Worm (Caenorhabditis elegans): ENCODE data around the gene ZC477.2.
A peak's percentile ranks its signal among the peaks of the same experiment; 100 is the strongest.

The ZC477.2 gene

DNA sequence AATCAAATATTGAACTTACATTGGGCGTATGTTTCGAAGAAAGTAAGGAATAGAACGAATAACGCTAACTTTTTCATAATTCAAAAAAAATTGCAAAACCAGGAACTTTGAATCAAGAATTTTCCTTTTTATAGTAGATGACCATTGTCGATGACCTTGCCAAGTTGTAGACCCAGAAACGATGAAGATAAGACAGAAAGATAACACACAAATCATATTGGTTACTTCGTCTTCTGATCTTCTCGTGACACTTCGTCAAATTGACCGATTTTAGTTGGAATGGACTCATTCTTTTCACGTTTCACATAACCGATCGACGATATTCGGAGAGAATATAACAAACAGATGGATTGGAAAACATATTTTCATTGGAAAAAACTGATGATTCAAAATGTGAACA lies 23.8 kb downstream of the ZC477.2 start, which contains the start of gene grsp-3 (continued):
- peak; percentile 57 for TF ChIP-seq snu-23 (GFP tag; optimal IDR thresholded peaks at IDR 0.05)
- peak; percentile 59 for TF ChIP-seq nhr-71 (tag; optimal IDR thresholded peaks at IDR 0.05)
- TF ChIP-seq nhr-85 (tag), result peak; percentile 89
- peak; percentile 39 for TF ChIP-seq mep-1 (tag; optimal IDR thresholded peaks at IDR 0.05)
- TF ChIP-seq aly-2 (tag; optimal IDR thresholded peaks at IDR 0.05), result no peak
- no peak for TF ChIP-seq swsn-7 (tag; optimal IDR thresholded peaks at IDR 0.05)
- TF ChIP-seq C04F5.9 (tag; optimal IDR thresholded peaks at IDR 0.05), result no peak
- no peak for TF ChIP-seq nhr-77 (tag; optimal IDR thresholded peaks at IDR 0.05)
- TF ChIP-seq lsy-2 (tag; optimal IDR thresholded peaks at IDR 0.05), result peak; percentile 1 to 33
- TF ChIP-seq nhr-20 (tag; optimal IDR thresholded peaks at IDR 0.05), result peak; percentile 60
- TF ChIP-seq dpl-1 (GFP tag; optimal IDR thresholded peaks at IDR 0.05), result peak in 1 of 3 experiments; percentile 26
- TF ChIP-seq nhr-84 (tag; optimal IDR thresholded peaks at IDR 0.05), result no peak
- TF ChIP-seq fkh-8 (tag; optimal IDR thresholded peaks at IDR 0.05), result no peak
- TF ChIP-seq nhr-47 (tag; optimal IDR thresholded peaks at IDR 0.05), result no peak
- TF ChIP-seq aha-1 (tag; optimal IDR thresholded peaks at IDR 0.05), result no peak
- TF ChIP-seq lin-14 (GFP tag; optimal IDR thresholded peaks at IDR 0.05), result peak; percentile 60
- TF ChIP-seq fkh-4 (tag; optimal IDR thresholded peaks at IDR 0.05; ENCODE audit: borderline replicate concordance), result no peak
- TF ChIP-seq jun-1 (tag; optimal IDR thresholded peaks at IDR 0.05), result no peak
- no peak for TF ChIP-seq isw-1 (GFP tag; IDR thresholded peaks at IDR 0.05)
- no peak for TF ChIP-seq tlp-1 (tag; optimal IDR thresholded peaks at IDR 0.05)
- TF ChIP-seq F16B12.6 (tag; optimal IDR thresholded peaks at IDR 0.05), result no peak
- TF ChIP-seq ceh-8 (GFP tag; optimal IDR thresholded peaks at IDR 0.05), result no peak
- TF ChIP-seq elt-3 (tag; optimal IDR thresholded peaks at IDR 0.05), result peak in 2 of 6 experiments; percentile 59 to 95
- peak; percentile 80 for TF ChIP-seq blmp-1 (tag; optimal IDR thresholded peaks at IDR 0.05)

ce11 chrIV:7133140-7133539 lies 25.1 kb downstream of the ZC477.2 start, which contains the start of gene cyn-12:
Gene cyn-12, minus strand, starts transcription at chrIV:7133217.
- peak; percentile 41 to 55 for TF ChIP-seq lsy-2 (tag; optimal IDR thresholded peaks at IDR 0.05)
- no peak for TF ChIP-seq isw-1 (GFP tag; IDR thresholded peaks at IDR 0.05)
- no peak for TF ChIP-seq sup-37 (GFP tag; optimal IDR thresholded peaks at IDR 0.05)
- TF ChIP-seq nhr-20 (tag; optimal IDR thresholded peaks at IDR 0.05), result peak; percentile 38
- TF ChIP-seq nhr-71 (tag; optimal IDR thresholded peaks at IDR 0.05), result peak; percentile 56
- peak in 2 of 3 experiments; percentile 48 to 58 for TF ChIP-seq dpl-1 (GFP tag; optimal IDR thresholded peaks at IDR 0.05)
- TF ChIP-seq grh-1 (GFP tag; IDR thresholded peaks at IDR 0.05), result no peak
- no peak for TF ChIP-seq hlh-17 (GFP tag; optimal IDR thresholded peaks at IDR 0.05; ENCODE audit: borderline replicate concordance)
- TF ChIP-seq nhr-90 (tag; optimal IDR thresholded peaks at IDR 0.05; ENCODE audit: poor library complexity), result no peak
- TF ChIP-seq lir-3 (tag; optimal IDR thresholded peaks at IDR 0.05; ENCODE audit: poor library complexity), result no peak
- TF ChIP-seq swsn-7 (tag; optimal IDR thresholded peaks at IDR 0.05), result peak; percentile 31
- peak; percentile 52 for TF ChIP-seq unc-130 (tag; optimal IDR thresholded peaks at IDR 0.05)
- TF ChIP-seq efl-1 (optimal IDR thresholded peaks at IDR 0.05), result peak; percentile 15 to 52
- peak; percentile 52 to 93 for TF ChIP-seq efl-1 (GFP tag; optimal IDR thresholded peaks at IDR 0.05 in 1 of 2)
- TF ChIP-seq nhr-47 (tag; optimal IDR thresholded peaks at IDR 0.05), result peak; percentile 52
- TF ChIP-seq ceh-63 (GFP tag; optimal IDR thresholded peaks at IDR 0.05), result no peak
- no peak for TF ChIP-seq elt-2 (tag; optimal IDR thresholded peaks at IDR 0.05)
- TF ChIP-seq unc-86 (tag; optimal IDR thresholded peaks at IDR 0.05), result no peak
- no peak for TF ChIP-seq nhr-237 (tag; optimal IDR thresholded peaks at IDR 0.05)
- TF ChIP-seq nhr-77 (tag; optimal IDR thresholded peaks at IDR 0.05), result no peak
- TF ChIP-seq C04F5.9 (tag; optimal IDR thresholded peaks at IDR 0.05), result no peak
- TF ChIP-seq mef-2 (tag; optimal IDR thresholded peaks at IDR 0.05), result no peak
- no peak for TF ChIP-seq fkh-4 (tag; optimal IDR thresholded peaks at IDR 0.05; ENCODE audit: borderline replicate concordance)
- no peak for TF ChIP-seq pqm-1 (tag; optimal IDR thresholded peaks at IDR 0.05)
- no peak for TF ChIP-seq nhr-12 (tag; optimal IDR thresholded peaks at IDR 0.05)
- peak; percentile 19 to 46 for TF ChIP-seq lin-35 (GFP tag; optimal IDR thresholded peaks at IDR 0.05)
- peak; percentile 85 for TF ChIP-seq F16B12.6 (tag; optimal IDR thresholded peaks at IDR 0.05)
- no peak for TF ChIP-seq ces-1 (GFP tag; optimal IDR thresholded peaks at IDR 0.05)
- peak; percentile 55 for TF ChIP-seq snu-23 (GFP tag; optimal IDR thresholded peaks at IDR 0.05)
- peak; percentile 7 for TF ChIP-seq lin-15B (tag; optimal IDR thresholded peaks at IDR 0.05)
- TF ChIP-seq tbx-2 (tag; optimal IDR thresholded peaks at IDR 0.05), result peak; percentile 6
- no peak for TF ChIP-seq zip-4 (GFP tag; optimal IDR thresholded peaks at IDR 0.05)
- peak; percentile 11 for TF ChIP-seq lin-14 (GFP tag; optimal IDR thresholded peaks at IDR 0.05)
- no peak for TF ChIP-seq hpl-2 (GFP tag; optimal IDR thresholded peaks at IDR 0.05)
- no peak for TF ChIP-seq ceh-88 (GFP tag; IDR thresholded peaks at IDR 0.05)
- TF ChIP-seq nhr-85 (tag), result no peak
- no peak for TF ChIP-seq nhr-11 (tag; optimal IDR thresholded peaks at IDR 0.05)
